Fruit fly (Drosophila melanogaster): Measurements from ENCODE around the gene B4.

The B4 gene

dm6 chr2L:13514945-13515687 is 34.0 kb downstream of the B4 start (continued):
- no peak for TF ChIP-seq net (GFP tag; optimal IDR thresholded peaks at IDR 0.05)
- no peak for TF ChIP-seq Blimp-1 (GFP tag; optimal IDR thresholded peaks at IDR 0.05)
- no peak for TF ChIP-seq lz (GFP tag; optimal IDR thresholded peaks at IDR 0.05)
- no peak for TF ChIP-seq CG31627 (GFP tag; optimal IDR thresholded peaks at IDR 0.05)
- no peak for TF ChIP-seq OdsH (GFP tag; optimal IDR thresholded peaks at IDR 0.05)
- TF ChIP-seq dsx (GFP tag; optimal IDR thresholded peaks at IDR 0.05; ENCODE audit: poor library complexity, severe bottlenecking), result peak; percentile 59
- TF ChIP-seq CG1621 (tag; optimal IDR thresholded peaks at IDR 0.05), result no peak
- peak; percentile 52 for TF ChIP-seq svp (GFP tag)
- TF ChIP-seq topi (GFP tag; optimal IDR thresholded peaks at IDR 0.05), result peak; percentile 44
- peak; percentile 79 for TF ChIP-seq Eip78C (GFP tag)
- TF ChIP-seq CG34406 (GFP tag; optimal IDR thresholded peaks at IDR 0.05), result no peak
- TF ChIP-seq cyc (GFP tag; optimal IDR thresholded peaks at IDR 0.05), result peak; percentile 55
- no peak for TF ChIP-seq CG32006 (GFP tag; optimal IDR thresholded peaks at IDR 0.05)
- no peak for TF ChIP-seq fd85E (GFP tag; optimal IDR thresholded peaks at IDR 0.05)
- TF ChIP-seq CG16779 (tag; optimal IDR thresholded peaks at IDR 0.05), result no peak
- peak; percentile 64 for TF ChIP-seq CG3919 (GFP tag; optimal IDR thresholded peaks at IDR 0.05)
- no peak for TF ChIP-seq Sox102F (GFP tag; optimal IDR thresholded peaks at IDR 0.05)
- TF ChIP-seq esn (GFP tag; optimal IDR thresholded peaks at IDR 0.05), result no peak
- TF ChIP-seq CG6854 (GFP tag; optimal IDR thresholded peaks at IDR 0.05), result no peak
- TF ChIP-seq CG7368 (GFP tag; optimal IDR thresholded peaks at IDR 0.05), result peak; percentile 27
- no peak for TF ChIP-seq CG6808 (GFP tag; optimal IDR thresholded peaks at IDR 0.05)
- no peak for TF ChIP-seq Smox (GFP tag; optimal IDR thresholded peaks at IDR 0.05)
- TF ChIP-seq CG11294 (GFP tag; IDR thresholded peaks at IDR 0.05), result peak; percentile 10; the same call in 1 of the 2 replicates
- TF ChIP-seq Hr39 (GFP tag; optimal IDR thresholded peaks at IDR 0.05), result peak; percentile 44
- no peak for TF ChIP-seq CG6792 (GFP tag; optimal IDR thresholded peaks at IDR 0.05)

dm6 chr2L:13514262-13514937 is 34.7 kb downstream of the B4 start:
- TF ChIP-seq Ets96B (tag; optimal IDR thresholded peaks at IDR 0.05), result no peak
- TF ChIP-seq pdm3 (GFP tag; optimal IDR thresholded peaks at IDR 0.05), result peak; percentile 68
- peak; percentile 84 for TF ChIP-seq CG31627 (GFP tag; optimal IDR thresholded peaks at IDR 0.05)
- TF ChIP-seq CG4318 (GFP tag; optimal IDR thresholded peaks at IDR 0.05), result peak; percentile 75
- TF ChIP-seq Lpt (GFP tag; optimal IDR thresholded peaks at IDR 0.05), result peak; percentile 34
- TF ChIP-seq topi (GFP tag; optimal IDR thresholded peaks at IDR 0.05), result peak; percentile 55
- peak; percentile 74 for TF ChIP-seq acj6 (GFP tag; optimal IDR thresholded peaks at IDR 0.05)
- peak; percentile 75 for TF ChIP-seq Eip78C (GFP tag)
- peak; percentile 63 for TF ChIP-seq Ets21C (GFP tag; optimal IDR thresholded peaks at IDR 0.05)
- no peak for TF ChIP-seq dsx (GFP tag; optimal IDR thresholded peaks at IDR 0.05; ENCODE audit: poor library complexity, severe bottlenecking)
- no peak for TF ChIP-seq CG8319 (GFP tag; optimal IDR thresholded peaks at IDR 0.05)
- TF ChIP-seq CG15336 (GFP tag; IDR thresholded peaks at IDR 0.05), result peak; percentile 78
- TF ChIP-seq CG11902 (GFP tag; optimal IDR thresholded peaks at IDR 0.05), result peak; percentile 7
- TF ChIP-seq Hr38 (GFP tag; optimal IDR thresholded peaks at IDR 0.05), result no peak
- TF ChIP-seq Eip93F (GFP tag; optimal IDR thresholded peaks at IDR 0.05), result peak; percentile 69
- peak; percentile 39 for TF ChIP-seq CG6854 (GFP tag; optimal IDR thresholded peaks at IDR 0.05)
- peak; percentile 29 for TF ChIP-seq dac (GFP tag; optimal IDR thresholded peaks at IDR 0.05)
- TF ChIP-seq Sox102F (GFP tag; optimal IDR thresholded peaks at IDR 0.05), result peak; percentile 77
- peak; percentile 32 for TF ChIP-seq cyc (GFP tag; optimal IDR thresholded peaks at IDR 0.05)
- peak; percentile 37 for TF ChIP-seq CG8632 (GFP tag; optimal IDR thresholded peaks at IDR 0.05)
- TF ChIP-seq CG1621 (tag; optimal IDR thresholded peaks at IDR 0.05), result no peak
- TF ChIP-seq eg (GFP tag; IDR thresholded peaks at IDR 0.05), result peak; percentile 58
- peak; percentile 78 for TF ChIP-seq CG8119 (GFP tag; IDR thresholded peaks at IDR 0.05)
- peak; percentile 45 for TF ChIP-seq fkh (GFP tag; optimal IDR thresholded peaks at IDR 0.05)
- peak; percentile 73 for TF ChIP-seq OdsH (GFP tag; optimal IDR thresholded peaks at IDR 0.05)
- TF ChIP-seq Gug (GFP tag; IDR thresholded peaks at IDR 0.05), result no peak
- peak; percentile 67 for TF ChIP-seq Sox15 (GFP tag; optimal IDR thresholded peaks at IDR 0.05)
- TF ChIP-seq Sox14 (GFP tag; optimal IDR thresholded peaks at IDR 0.05), result peak; percentile 82
- peak; percentile 95 for TF ChIP-seq vri (GFP tag; optimal IDR thresholded peaks at IDR 0.05)
- peak; percentile 61 for TF ChIP-seq achi (GFP tag; optimal IDR thresholded peaks at IDR 0.05)
- TF ChIP-seq esn (GFP tag; optimal IDR thresholded peaks at IDR 0.05), result peak; percentile 83
- peak; percentile 71 for TF ChIP-seq CG6792 (GFP tag; optimal IDR thresholded peaks at IDR 0.05)
- no peak for TF ChIP-seq CG16779 (tag; optimal IDR thresholded peaks at IDR 0.05)
- peak; percentile 6 for TF ChIP-seq Blimp-1 (GFP tag; optimal IDR thresholded peaks at IDR 0.05)
- peak; percentile 84 for TF ChIP-seq Smox (GFP tag; optimal IDR thresholded peaks at IDR 0.05)
- peak; percentile 55 for TF ChIP-seq CG34406 (GFP tag; optimal IDR thresholded peaks at IDR 0.05)
- no peak for TF ChIP-seq CG3919 (GFP tag; optimal IDR thresholded peaks at IDR 0.05)
